Worm (Caenorhabditis elegans) whole organism, L1 larva: ENCODE data around the gene gcy-14.

Experiments
- C04F5.9 ChIP-seq: sonication (generic microtip); optimal IDR thresholded peaks from 2 replicates; lab custom pipeline; 2016; ENCODE audit warnings: missing genetic modification characterization, missing compliant biosample characterization
- aly-2 ChIP-seq: fragments of 150-350 bp; optimal IDR thresholded peaks from 2 replicates; lab custom pipeline; 2014; ENCODE audit warnings: missing biosample characterization, missing genetic modification characterization
- ama-1 ChIP-seq: fragments of 150-350 bp; optimal IDR thresholded peaks from 2 replicates; lab custom pipeline; 2014
- blmp-1 ChIP-seq: fragments of 150-350 bp; optimal IDR thresholded peaks from 2 replicates; lab custom pipeline; 2014; ENCODE audit warnings: missing biosample characterization, missing genetic modification characterization
- ceh-88 ChIP-seq: fragments of 200-800 bp; sonication (Bioruptor generic); IDR thresholded peaks from 2 replicates; pipeline ENCODE4 v1.3.6; 2022; ENCODE audit warnings: missing genetic modification characterization, missing compliant biosample characterization
- ces-1 ChIP-seq: fragments of 150-350 bp; optimal IDR thresholded peaks from 2 replicates; lab custom pipeline; 2014; ENCODE audit warnings: missing biosample characterization, missing genetic modification reagents, missing genetic modification characterization
- dpl-1 ChIP-seq, 3 experiments: fragments of 150-350 bp in 2 of 3; sonication (generic microtip) in 1 of 3; optimal IDR thresholded peaks; 2 replicates each; lab custom pipeline; 2014 to 2017; ENCODE audit warnings: missing biosample characterization in 3 of 3, missing genetic modification characterization in 3 of 3, missing genetic modification reagents in 3 of 3
- efl-1 ChIP-seq, 4 experiments: fragments of 150-350 bp; optimal IDR thresholded peaks in 3 of 4; peaks in 1 of 4; 1 replicate in 1 of 4; 2 replicates in 3 of 4; lab custom pipeline; 2014; ENCODE audit warnings: missing biosample characterization in 2 of 4, missing genetic modification characterization in 2 of 4, missing genetic modification reagents in 2 of 4
- egl-13 ChIP-seq: sonication (generic microtip); optimal IDR thresholded peaks from 2 replicates; lab custom pipeline; 2016; ENCODE audit warnings: missing genotype, missing genetic modification reagents, missing genetic modification characterization, missing compliant biosample characterization
- egl-27 ChIP-seq, 2 experiments: fragments of 150-350 bp in 1 of 2; sonication (generic microtip); optimal IDR thresholded peaks; 3 replicates each; lab custom pipeline; 2017 to 2018; ENCODE audit warnings: missing biosample characterization in 2 of 2, missing genetic modification characterization in 2 of 2, missing genetic modification reagents in 2 of 2
- elt-3 ChIP-seq, 6 experiments: fragments of 150-350 bp in 1 of 6; sonication (generic microtip); optimal IDR thresholded peaks; 2 replicates each; lab custom pipeline; 2017 to 2018; ENCODE audit warnings: missing biosample characterization in 6 of 6, missing genetic modification characterization in 6 of 6, inconsistent platforms in 1 of 6
- grh-1 ChIP-seq: fragments of 200-800 bp; sonication (Bioruptor generic); IDR thresholded peaks from 2 replicates; pipeline ENCODE4 v1.3.6; 2022; ENCODE audit warnings: missing genetic modification reagents, missing genetic modification characterization, missing compliant biosample characterization
- irx-1 ChIP-seq: sonication (generic microtip); optimal IDR thresholded peaks from 2 replicates; lab custom pipeline; 2016; ENCODE audit warnings: missing genetic modification characterization, missing compliant biosample characterization
- jun-1 ChIP-seq: fragments of 150-350 bp; optimal IDR thresholded peaks from 2 replicates; lab custom pipeline; 2014; ENCODE audit warnings: missing biosample characterization, missing genetic modification reagents, missing genetic modification characterization
- lin-13 ChIP-seq: fragments of 150-350 bp; optimal IDR thresholded peaks from 2 replicates; lab custom pipeline; 2014; ENCODE audit warnings: missing biosample characterization, missing genetic modification reagents, missing genetic modification characterization
- lin-14 ChIP-seq: fragments of 200-800 bp; sonication (Bioruptor generic); optimal IDR thresholded peaks from 2 replicates; lab custom pipeline; 2018; ENCODE audit warnings: mild to moderate bottlenecking, missing genetic modification characterization, moderate library complexity, missing compliant biosample characterization
- lin-35 ChIP-seq, 2 experiments: fragments of 150-350 bp; optimal IDR thresholded peaks; 2 replicates each; lab custom pipeline; 2014; ENCODE audit warnings: missing biosample characterization in 2 of 2, missing genetic modification characterization in 2 of 2, missing genetic modification reagents in 2 of 2
- lin-39 ChIP-seq: fragments of 150-350 bp; optimal IDR thresholded peaks from 2 replicates; lab custom pipeline; 2014; ENCODE audit warnings: missing biosample characterization, missing genetic modification reagents, missing genetic modification characterization
- mab-9 ChIP-seq: fragments of 200-800 bp; sonication (Bioruptor generic); IDR thresholded peaks from 2 replicates; pipeline ENCODE4 v1.3.6; 2022; ENCODE audit warnings: missing genetic modification reagents, missing genetic modification characterization, missing compliant biosample characterization
- mef-2 ChIP-seq: fragments of 150-350 bp; optimal IDR thresholded peaks from 2 replicates; lab custom pipeline; 2014; ENCODE audit warnings: missing biosample characterization, missing genetic modification characterization
- nhr-19 ChIP-seq: fragments of 200-800 bp; sonication (Bioruptor generic); conservative IDR thresholded peaks from 2 replicates; pipeline ENCODE4 v1.3.6; 2022; ENCODE audit warnings: missing genetic modification characterization, missing compliant biosample characterization
- nhr-20 ChIP-seq: sonication (generic microtip); optimal IDR thresholded peaks from 2 replicates; lab custom pipeline; 2016; ENCODE audit warnings: mild to moderate bottlenecking, missing genetic modification characterization, missing compliant biosample characterization
- nhr-237 ChIP-seq: fragments of 150-350 bp; optimal IDR thresholded peaks from 2 replicates; lab custom pipeline; 2014; ENCODE audit warnings: missing biosample characterization, missing genetic modification characterization
- nhr-47 ChIP-seq: sonication (generic microtip); optimal IDR thresholded peaks from 2 replicates; lab custom pipeline; 2016; ENCODE audit warnings: mild to moderate bottlenecking, missing genetic modification characterization, moderate library complexity, missing compliant biosample characterization
- nhr-71 ChIP-seq: sonication (generic microtip); optimal IDR thresholded peaks from 2 replicates; lab custom pipeline; 2016; ENCODE audit warnings: mild to moderate bottlenecking, missing genetic modification characterization, moderate library complexity, missing compliant biosample characterization
- nhr-85 ChIP-seq: sonication (generic microtip); peaks from one replicate; lab custom pipeline; 2016; ENCODE audit warnings: missing genetic modification characterization, inconsistent platforms, missing compliant biosample characterization
- pax-3 ChIP-seq: fragments of 200-800 bp; sonication (Bioruptor generic); optimal IDR thresholded peaks from 2 replicates; lab custom pipeline; 2018; ENCODE audit warnings: mild to moderate bottlenecking, missing genetic modification characterization, moderate library complexity, missing compliant biosample characterization
- pqm-1 ChIP-seq: sonication (generic microtip); optimal IDR thresholded peaks from 3 replicates; lab custom pipeline; 2017; ENCODE audit warnings: missing biosample characterization, missing genetic modification characterization
- rnt-1 ChIP-seq: sonication (generic microtip); optimal IDR thresholded peaks from 2 replicates; lab custom pipeline; 2016; ENCODE audit warnings: mild to moderate bottlenecking, missing genetic modification characterization, moderate library complexity, missing compliant biosample characterization
- snu-23 ChIP-seq: sonication (generic microtip); optimal IDR thresholded peaks from 2 replicates; lab custom pipeline; 2016; ENCODE audit warnings: missing genetic modification characterization, missing compliant biosample characterization
- sptf-1 ChIP-seq: fragments of 150-350 bp; optimal IDR thresholded peaks from 2 replicates; lab custom pipeline; 2014; ENCODE audit warnings: missing biosample characterization, missing genetic modification characterization
- sup-37 ChIP-seq: fragments of 200-800 bp; sonication (Bioruptor generic); optimal IDR thresholded peaks from 2 replicates; lab custom pipeline; 2018; ENCODE audit warnings: mild to moderate bottlenecking, missing genetic modification characterization, missing compliant biosample characterization
- swsn-7 ChIP-seq: sonication (generic microtip); optimal IDR thresholded peaks from 2 replicates; lab custom pipeline; 2016; ENCODE audit warnings: missing genetic modification characterization, missing compliant biosample characterization
- unc-130 ChIP-seq: fragments of 150-350 bp; optimal IDR thresholded peaks from 2 replicates; lab custom pipeline; 2017; ENCODE audit warnings: missing biosample characterization, missing genetic modification characterization, inconsistent platforms
- unc-86 ChIP-seq: sonication (generic microtip); optimal IDR thresholded peaks from 2 replicates; lab custom pipeline; 2016; ENCODE audit warnings: missing genetic modification characterization, missing compliant biosample characterization
- unc-98 ChIP-seq: fragments of 200-800 bp; sonication (Bioruptor generic); IDR thresholded peaks from 2 replicates; pipeline ENCODE4 v1.3.6; 2022; ENCODE audit warnings: missing genetic modification characterization, missing compliant biosample characterization
- xbp-1 ChIP-seq: sonication (generic microtip); optimal IDR thresholded peaks from 2 replicates; lab custom pipeline; 2016; ENCODE audit warnings: missing genetic modification characterization, missing compliant biosample characterization
- zag-1 ChIP-seq: fragments of 150-350 bp; optimal IDR thresholded peaks from 2 replicates; lab custom pipeline; 2014; ENCODE audit warnings: missing biosample characterization, missing genetic modification characterization
- zip-4 ChIP-seq: fragments of 200-800 bp; sonication (Bioruptor generic); optimal IDR thresholded peaks from 2 replicates; lab custom pipeline; 2018; ENCODE audit warnings: mild to moderate bottlenecking, missing genetic modification characterization, moderate library complexity, missing compliant biosample characterization
- ztf-11 ChIP-seq, 2 experiments: sonication (generic microtip); optimal IDR thresholded peaks; 2 replicates each; lab custom pipeline; 2016 to 2017; ENCODE audit warnings: missing genetic modification characterization in 2 of 2, missing biosample characterization in 1 of 2, missing compliant biosample characterization in 1 of 2
- ztf-4 ChIP-seq: fragments of 150-350 bp; optimal IDR thresholded peaks from 2 replicates; lab custom pipeline; 2014; ENCODE audit warnings: missing biosample characterization, missing genetic modification characterization

Gene gcy-14

ce11 chrV:14832121-14832788, 35.8 kb downstream of the gcy-14 start (continued):
- TF ChIP-seq nhr-20 (no peak), ama-1 (lab: Kevin White, UChicago) (no peak), jun-1 (tag; lab: Kevin White, UChicago) (no peak), pax-3 (tag; lab: Kevin White, UChicago) (no peak), ceh-88 (GFP tag; lab: Robert Waterston, UW) (no peak; the same call in 1 of the 2 replicates), dpl-1 (GFP tag; optimal IDR thresholded peaks at IDR 0.05; lab: Kevin White, UChicago) (peak in 1 of 3 experiments; percentile 5), swsn-7 (tag; lab: Kevin White, UChicago) (no peak), lin-39 (tag; lab: Kevin White, UChicago) (no peak), irx-1 (tag; lab: Kevin White, UChicago) (no peak), sptf-1 (tag; lab: Kevin White, UChicago) (no peak), nhr-19 (GFP tag; lab: Robert Waterston, UW) (no peak), unc-130 (tag; lab: Kevin White, UChicago) (no peak), pqm-1 (tag; lab: Kevin White, UChicago) (no peak), blmp-1 (tag; lab: Kevin White, UChicago) (no peak)

ce11 chrV:14831460-14832120, 36.5 kb downstream of the gcy-14 start:
- TF ChIP-seq mab-9 (GFP tag; lab: Robert Waterston, UW) (no peak), lin-35 (GFP tag; optimal IDR thresholded peaks at IDR 0.05; lab: Kevin White, UChicago) (peak in 1 of 2 experiments; percentile 15), nhr-237 (tag; lab: Kevin White, UChicago) (no peak), nhr-47 (peak; percentile 16), xbp-1 (peak; percentile 1), efl-1 (optimal IDR thresholded peaks at IDR 0.05; lab: Kevin White, UChicago) (no peak), efl-1 (GFP tag; optimal IDR thresholded peaks at IDR 0.05 in 1 of 2; lab: Kevin White, UChicago) (peak in 1 of 2 experiments; percentile 31), rnt-1 (peak; percentile 31), lin-14 (GFP tag; lab: Kevin White, UChicago) (peak; percentile 62), ztf-4 (tag; lab: Kevin White, UChicago) (no peak), blmp-1 (tag; lab: Kevin White, UChicago) (peak; percentile 75), nhr-19 (GFP tag; lab: Robert Waterston, UW) (peak; percentile 58), pax-3 (tag; lab: Kevin White, UChicago) (no peak), mef-2 (tag; lab: Kevin White, UChicago) (no peak), nhr-85 (peak; percentile 85), sup-37 (GFP tag; lab: Kevin White, UChicago) (no peak), nhr-71 (tag; lab: Kevin White, UChicago) (peak; percentile 44), elt-3 (tag; optimal IDR thresholded peaks at IDR 0.05; lab: Kevin White, UChicago) (peak in 3 of 6 experiments; percentile 15 to 70 (median 55)), snu-23 (peak; percentile 2), grh-1 (GFP tag; lab: Robert Waterston, UW) (no peak), ama-1 (lab: Kevin White, UChicago) (peak; percentile 35), nhr-20 (peak; percentile 36)

ce11 chrV:14830267-14831175, 37.6 kb downstream of the gcy-14 start:
- TF ChIP-seq lin-35 (GFP tag; optimal IDR thresholded peaks at IDR 0.05; lab: Kevin White, UChicago) = no peak
- TF ChIP-seq ceh-88 (GFP tag; lab: Robert Waterston, UW) = no peak
- TF ChIP-seq jun-1 (tag; lab: Kevin White, UChicago) = no peak
- peak; percentile 64 for TF ChIP-seq lin-14 (GFP tag; lab: Kevin White, UChicago)
- TF ChIP-seq ces-1 (GFP tag; lab: Kevin White, UChicago) = no peak
- TF ChIP-seq lin-13 = no peak
- no peak for TF ChIP-seq swsn-7 (tag; lab: Kevin White, UChicago)
- no peak for TF ChIP-seq aly-2 (tag; lab: Kevin White, UChicago)
- no peak for TF ChIP-seq nhr-71 (tag; lab: Kevin White, UChicago)
- TF ChIP-seq egl-27 (tag; optimal IDR thresholded peaks at IDR 0.05; lab: Kevin White, UChicago) = no peak
- peak in 1 of 2 experiments; percentile 3 for TF ChIP-seq efl-1 (optimal IDR thresholded peaks at IDR 0.05; lab: Kevin White, UChicago)
- TF ChIP-seq efl-1 (GFP tag; optimal IDR thresholded peaks at IDR 0.05 in 1 of 2; lab: Kevin White, UChicago) = peak in 1 of 2 experiments; percentile 93
- TF ChIP-seq unc-98 (GFP tag; lab: Robert Waterston, UW) = no peak
- TF ChIP-seq egl-13 (tag; lab: Kevin White, UChicago) = no peak
- TF ChIP-seq nhr-47 = no peak
- TF ChIP-seq nhr-19 (GFP tag; lab: Robert Waterston, UW) = no peak; the same call in 1 of the 2 replicates
- TF ChIP-seq zip-4 (GFP tag; lab: Kevin White, UChicago) = no peak
- TF ChIP-seq blmp-1 (tag; lab: Kevin White, UChicago) = no peak
- TF ChIP-seq irx-1 (tag; lab: Kevin White, UChicago) = no peak
- TF ChIP-seq ztf-11 (tag; optimal IDR thresholded peaks at IDR 0.05; lab: Kevin White, UChicago) = no peak
- TF ChIP-seq C04F5.9 = no peak
- TF ChIP-seq zag-1 (tag; lab: Kevin White, UChicago) = no peak
- TF ChIP-seq unc-86 = no peak
